Fruit fly (Drosophila melanogaster) whole organism, embryonic: ENCODE measurements around the gene CG43085.
A peak's percentile ranks its signal among the peaks of the same experiment; 100 is the strongest.

Experiments used
- Atf3 ChIP-seq: fragments of 200-800 bp; sonication (Bioruptor generic); optimal IDR thresholded peaks from 3 replicates; lab custom pipeline; 2016; ENCODE audit warnings: missing biosample characterization, missing genetic modification characterization
- Atf6 ChIP-seq: fragments of 200-800 bp; sonication (Bioruptor generic); IDR thresholded peaks from 2 replicates; pipeline ENCODE4 v1.3.6; 2022; ENCODE audit warnings: missing biosample characterization, missing genetic modification characterization
- BEAF-32 ChIP-seq: fragments of 200-800 bp; sonication (Bioruptor generic); optimal IDR thresholded peaks from 3 replicates; lab custom pipeline; 2017; ENCODE audit warnings: missing biosample characterization, missing genetic modification characterization, mild to moderate bottlenecking, moderate library complexity, missing genetic modification reagents
- CG10462 ChIP-seq: fragments of 200-800 bp; sonication (Bioruptor generic); optimal IDR thresholded peaks from 2 replicates; lab custom pipeline; 2016; ENCODE audit warnings: missing biosample characterization, missing genetic modification characterization
- CG10543 ChIP-seq: fragments of 200-800 bp; sonication (Bioruptor generic); optimal IDR thresholded peaks from 3 replicates; lab custom pipeline; 2017; ENCODE audit warnings: missing biosample characterization, mild to moderate bottlenecking, missing genetic modification characterization, moderate library complexity
- CG11093 ChIP-seq: fragments of 200-800 bp; sonication (Bioruptor generic); IDR thresholded peaks from 3 replicates; pipeline ENCODE4 v1.3.6; 2022; ENCODE audit warnings: missing biosample characterization, missing genetic modification characterization
- CG11456 ChIP-seq: fragments of 200-800 bp; sonication (Bioruptor generic); IDR thresholded peaks from 3 replicates; pipeline ENCODE4 v1.3.6; 2022; ENCODE audit warnings: missing biosample characterization, missing genetic modification characterization
- CG12071 ChIP-seq: fragments of 200-800 bp; sonication (Bioruptor generic); optimal IDR thresholded peaks from 3 replicates; lab custom pipeline; 2018; ENCODE audit warnings: missing biosample characterization, mild to moderate bottlenecking, missing genetic modification characterization
- CG15011 ChIP-seq: fragments of 200-800 bp; sonication (Bioruptor generic); optimal IDR thresholded peaks from 3 replicates; lab custom pipeline; 2018; ENCODE audit warnings: missing biosample characterization, mild to moderate bottlenecking, missing genetic modification characterization
- CG15601 ChIP-seq: fragments of 200-800 bp; sonication (Bioruptor generic); optimal IDR thresholded peaks from 3 replicates; lab custom pipeline; 2019; ENCODE audit warnings: missing biosample characterization, mild to moderate bottlenecking, missing genetic modification characterization, moderate library complexity
- CG15696 ChIP-seq: fragments of 200-800 bp; sonication (Bioruptor generic); optimal IDR thresholded peaks from 2 replicates; lab custom pipeline; 2019; ENCODE audit warnings: missing biosample characterization, mild to moderate bottlenecking, missing genetic modification characterization, moderate library complexity
- CG1647 ChIP-seq: fragments of 200-800 bp; sonication (Bioruptor generic); optimal IDR thresholded peaks from 3 replicates; lab custom pipeline; 2016; ENCODE audit warnings: missing biosample characterization, missing genetic modification characterization
- CG16815 ChIP-seq: fragments of 200-800 bp; sonication (Bioruptor generic); optimal IDR thresholded peaks from 3 replicates; lab custom pipeline; 2017; ENCODE audit warnings: missing biosample characterization, mild to moderate bottlenecking, missing genetic modification characterization
- CG2116 ChIP-seq: fragments of 200-800 bp; sonication (Bioruptor generic); optimal IDR thresholded peaks from 3 replicates; lab custom pipeline; 2018; ENCODE audit warnings: missing biosample characterization, mild to moderate bottlenecking, missing genetic modification characterization
- CG2875 ChIP-seq: fragments of 200-800 bp; sonication (Bioruptor generic); optimal IDR thresholded peaks from 2 replicates; lab custom pipeline; 2017; ENCODE audit warnings: missing biosample characterization, mild to moderate bottlenecking, missing genetic modification characterization, missing genetic modification reagents
- CG4282 ChIP-seq: fragments of 200-800 bp; sonication (Bioruptor generic); optimal IDR thresholded peaks from 2 replicates; lab custom pipeline; 2016; ENCODE audit warnings: missing biosample characterization, missing genetic modification characterization
- CG4730 ChIP-seq: fragments of 200-800 bp; sonication (Bioruptor generic); IDR thresholded peaks from 2 replicates; pipeline ENCODE4 v1.3.6; 2022; ENCODE audit warnings: missing biosample characterization, missing genetic modification characterization
- CG6254 ChIP-seq: fragments of 200-800 bp; sonication (Bioruptor generic); optimal IDR thresholded peaks from 3 replicates; lab custom pipeline; 2017; ENCODE audit warnings: mild to moderate bottlenecking, missing biosample characterization, missing genetic modification reagents, missing genetic modification characterization
- CG6272 ChIP-seq: fragments of 200-800 bp; sonication (Bioruptor generic); IDR thresholded peaks from 2 replicates; pipeline ENCODE4 v1.3.6; 2022; ENCODE audit warnings: missing biosample characterization, missing genetic modification characterization
- CG6683 ChIP-seq: fragments of 200-800 bp; sonication (Bioruptor generic); optimal IDR thresholded peaks from 2 replicates; lab custom pipeline; 2017; ENCODE audit warnings: missing biosample characterization, mild to moderate bottlenecking, missing genetic modification characterization, missing genetic modification reagents
- CG8944 ChIP-seq: fragments of 200-800 bp; sonication (Bioruptor generic); optimal IDR thresholded peaks from 3 replicates; lab custom pipeline; 2016; ENCODE audit warnings: missing biosample characterization, missing genetic modification characterization
- CHES-1-like ChIP-seq: fragments of 200-800 bp; sonication (Bioruptor generic); optimal IDR thresholded peaks from 2 replicates; lab custom pipeline; 2016; ENCODE audit warnings: missing biosample characterization, missing genetic modification characterization
- E2f1 ChIP-seq: fragments of 200-800 bp; sonication (Bioruptor generic); IDR thresholded peaks from 2 replicates; pipeline ENCODE4 v1.3.6; 2022; ENCODE audit warnings: missing biosample characterization, missing genetic modification characterization
- E2f2 ChIP-seq: fragments of 200-800 bp; sonication (Bioruptor generic); IDR thresholded peaks from 2 replicates; pipeline ENCODE4 v1.3.6; 2022; ENCODE audit warnings: missing biosample characterization, missing genetic modification characterization
- ERR ChIP-seq: fragments of 200-800 bp; sonication (Bioruptor generic); optimal IDR thresholded peaks from 2 replicates; lab custom pipeline; 2016; ENCODE audit warnings: missing biosample characterization, missing genetic modification characterization
- H2.0 ChIP-seq: fragments of 200-800 bp; sonication (Bioruptor generic); IDR thresholded peaks from 2 replicates; pipeline ENCODE4 v1.3.6; 2022; ENCODE audit warnings: missing biosample characterization, missing genetic modification characterization
- HHEX ChIP-seq: fragments of 200-800 bp; sonication (Bioruptor generic); optimal IDR thresholded peaks from 3 replicates; lab custom pipeline; 2017; ENCODE audit warnings: missing biosample characterization, mild to moderate bottlenecking, missing genetic modification characterization, missing genetic modification reagents
- HmgZ ChIP-seq: fragments of 200-800 bp; sonication (Bioruptor generic); optimal IDR thresholded peaks from 2 replicates; lab custom pipeline; 2018; ENCODE audit warnings: missing biosample characterization, mild to moderate bottlenecking, missing genetic modification characterization
- Hr51 ChIP-seq, 2 experiments: fragments of 200-800 bp; sonication (Bioruptor generic); optimal IDR thresholded peaks; 2 replicates in 1 of 2; 3 replicates in 1 of 2; lab custom pipeline; 2016 to 2018; ENCODE audit warnings: missing biosample characterization in 2 of 2, missing genetic modification characterization in 2 of 2, mild to moderate bottlenecking in 1 of 2, moderate library complexity in 1 of 2
- Hr78 ChIP-seq, 2 experiments: fragments of 200-800 bp in 1 of 2; fragments of >200 bp in 1 of 2; sonication (Bioruptor generic) in 1 of 2; optimal IDR thresholded peaks; 2 replicates each; lab custom pipeline; 2017 to 2019; ENCODE audit warnings: missing biosample characterization in 2 of 2, missing genetic modification characterization in 2 of 2, mild to moderate bottlenecking in 1 of 2, moderate library complexity in 1 of 2
- Lpt ChIP-seq: fragments of >200 bp; optimal IDR thresholded peaks from 2 replicates; lab custom pipeline; 2018; ENCODE audit warnings: missing biosample characterization, missing genetic modification characterization
- Max ChIP-seq: fragments of 200-800 bp; sonication (Bioruptor generic); optimal IDR thresholded peaks from 2 replicates; lab custom pipeline; 2016; ENCODE audit warnings: missing biosample characterization, mild to moderate bottlenecking, missing genetic modification characterization
- Optix ChIP-seq: fragments of 200-800 bp; sonication (Bioruptor generic); IDR thresholded peaks from 3 replicates; pipeline ENCODE4 v1.3.6; 2022; ENCODE audit warnings: missing biosample characterization, missing genetic modification characterization
- Pdp1 ChIP-seq, 2 experiments: fragments of 200-800 bp; sonication (Bioruptor generic); optimal IDR thresholded peaks; 3 replicates each; lab custom pipeline; 2016; ENCODE audit warnings: missing biosample characterization in 2 of 2, missing genetic modification characterization in 2 of 2, mild to moderate bottlenecking in 1 of 2, moderate library complexity in 1 of 2
- Sin3A ChIP-seq: fragments of >200 bp; optimal IDR thresholded peaks from 2 replicates; lab custom pipeline; 2018
- Sox102F ChIP-seq: fragments of 200-800 bp; sonication (Bioruptor generic); optimal IDR thresholded peaks from 2 replicates; lab custom pipeline; 2018; ENCODE audit warnings: missing biosample characterization, mild to moderate bottlenecking, missing genetic modification characterization, moderate library complexity
- Stat92E ChIP-seq, 3 experiments: fragments of >200 bp in 2 of 3; fragments of 200-800 bp in 1 of 3; sonication (Bioruptor generic) in 1 of 3; optimal IDR thresholded peaks; 2 replicates each; lab custom pipeline; 2017 to 2019; ENCODE audit warnings: missing biosample characterization in 3 of 3, missing genetic modification characterization in 3 of 3, mild to moderate bottlenecking in 1 of 3, moderate library complexity in 1 of 3
- cas ChIP-seq: fragments of 200-800 bp; sonication (Bioruptor generic); IDR thresholded peaks from 2 replicates; pipeline ENCODE4 v1.3.6; 2022; ENCODE audit warnings: missing biosample characterization, missing genetic modification characterization
- cwo ChIP-seq: fragments of 200-800 bp; sonication (Bioruptor generic); optimal IDR thresholded peaks from 3 replicates; lab custom pipeline; 2017; ENCODE audit warnings: missing biosample characterization, missing genetic modification characterization, mild to moderate bottlenecking, moderate library complexity, missing genetic modification reagents
- dm ChIP-seq: fragments of 200-800 bp; sonication (Bioruptor generic); optimal IDR thresholded peaks from 3 replicates; lab custom pipeline; 2016; ENCODE audit warnings: missing biosample characterization, missing genetic modification characterization
- en ChIP-seq: fragments of 200-800 bp; sonication (Bioruptor generic); optimal IDR thresholded peaks from 2 replicates; lab custom pipeline; 2016; ENCODE audit warnings: missing biosample characterization, missing genetic modification characterization
- fu2 ChIP-seq: fragments of 200-800 bp; sonication (Bioruptor generic); optimal IDR thresholded peaks from 2 replicates; lab custom pipeline; 2016; ENCODE audit warnings: missing biosample characterization, missing genetic modification characterization
- kni ChIP-seq: fragments of 200-800 bp; sonication (Bioruptor generic); optimal IDR thresholded peaks from 3 replicates; lab custom pipeline; 2017; ENCODE audit warnings: mild to moderate bottlenecking, missing biosample characterization, missing genetic modification reagents, missing genetic modification characterization
- mirr ChIP-seq: fragments of 200-800 bp; sonication (Bioruptor generic); optimal IDR thresholded peaks from 3 replicates; lab custom pipeline; 2018; ENCODE audit warnings: missing biosample characterization, mild to moderate bottlenecking, missing genetic modification characterization
- nerfin-1 ChIP-seq: fragments of 200-800 bp; sonication (Bioruptor generic); optimal IDR thresholded peaks from 3 replicates; lab custom pipeline; 2019; ENCODE audit warnings: missing biosample characterization, mild to moderate bottlenecking, missing genetic modification characterization, moderate library complexity
- pzg ChIP-seq: fragments of 200-800 bp; sonication (Bioruptor generic); optimal IDR thresholded peaks from 3 replicates; lab custom pipeline; 2018; ENCODE audit warnings: missing biosample characterization, mild to moderate bottlenecking, missing genetic modification characterization, moderate library complexity
- repo ChIP-seq: fragments of 200-800 bp; sonication (Bioruptor generic); optimal IDR thresholded peaks from 2 replicates; lab custom pipeline; 2016; ENCODE audit warnings: missing biosample characterization, missing genetic modification characterization
- rib ChIP-seq: fragments of 200-800 bp; sonication (Bioruptor generic); IDR thresholded peaks from 2 replicates; pipeline ENCODE4 v1.3.6; 2022; ENCODE audit warnings: missing biosample characterization, missing genetic modification characterization
- sug ChIP-seq: fragments of 200-800 bp; optimal IDR thresholded peaks from 2 replicates; lab custom pipeline; 2019; ENCODE audit warnings: missing biosample characterization, mild to moderate bottlenecking, missing genetic modification characterization, moderate library complexity
- twi ChIP-seq: fragments of 200-800 bp; optimal IDR thresholded peaks from 2 replicates; lab custom pipeline; 2019; ENCODE audit warnings: missing biosample characterization, mild to moderate bottlenecking, missing genetic modification characterization, moderate library complexity
- wor ChIP-seq: fragments of 200-800 bp; sonication (Bioruptor generic); IDR thresholded peaks from 2 replicates; pipeline ENCODE4 v1.3.6; 2022; ENCODE audit warnings: missing biosample characterization, missing genetic modification characterization
- yki ChIP-seq: fragments of >200 bp; optimal IDR thresholded peaks from 3 replicates; lab custom pipeline; 2018

The CG43085 gene

DNA sequence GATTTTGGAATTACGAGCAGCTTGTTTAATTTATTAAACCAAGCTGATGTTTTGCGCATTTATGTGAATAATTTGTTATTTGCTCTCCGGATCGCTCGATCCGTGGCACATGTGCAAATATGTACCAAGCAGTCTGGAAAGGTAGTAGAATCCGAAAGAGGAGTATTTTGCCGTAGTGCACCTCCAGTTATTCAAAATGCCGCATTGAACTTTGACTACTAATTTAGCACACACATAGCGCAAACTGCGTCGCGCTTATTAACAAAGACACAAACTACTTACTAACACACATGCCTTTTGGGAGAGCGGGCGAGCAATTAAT, 12.7 kb upstream of the CG43085 start (continued):
- TF ChIP-seq CG6272, result no peak
- no peak for TF ChIP-seq Atf3 (GFP tag; lab: Kevin White, UChicago)
- no peak for TF ChIP-seq Sox102F (GFP tag; lab: Kevin White, UChicago)
- TF ChIP-seq mirr (GFP tag; lab: Kevin White, UChicago), result peak; percentile 79
- peak; percentile 51 for TF ChIP-seq CHES-1-like (GFP tag; lab: Kevin White, UChicago)
- no peak for TF ChIP-seq CG16815
- peak; percentile 56 for TF ChIP-seq cwo (GFP tag; lab: Kevin White, UChicago)
- no peak for TF ChIP-seq nerfin-1 (tag; lab: Kevin White, UChicago)
- TF ChIP-seq CG10462, result no peak
- peak; percentile 11 for TF ChIP-seq pzg
- no peak for TF ChIP-seq CG2875 (GFP tag; lab: Kevin White, UChicago)
- no peak for TF ChIP-seq CG4730 (GFP tag; lab: Robert Waterston, UW)
- TF ChIP-seq E2f1 (GFP tag; lab: Robert Waterston, UW), result no peak
- TF ChIP-seq sug (tag; lab: Kevin White, UChicago), result peak; percentile 26
- no peak for TF ChIP-seq wor (GFP tag; lab: Robert Waterston, UW)
- TF ChIP-seq E2f2, result 0 out of 2 replicates have a peak, but pooled peaks have one; percentile 14
- no peak for TF ChIP-seq cas (GFP tag; lab: Robert Waterston, UW)
- no peak for TF ChIP-seq Lpt
- no peak for TF ChIP-seq H2.0
- no peak for TF ChIP-seq rib (GFP tag; lab: Robert Waterston, UW)
- TF ChIP-seq CG11456 (GFP tag; lab: Robert Waterston, UW), result peak; percentile 64; the same call in 1 of the 3 replicates
- TF ChIP-seq CG1647 (GFP tag; lab: Kevin White, UChicago), result peak; percentile 45
- no peak for TF ChIP-seq Max (GFP tag; lab: Kevin White, UChicago)
- no peak for TF ChIP-seq CG15601 (tag; lab: Kevin White, UChicago)
- no peak for TF ChIP-seq CG11093 (GFP tag; lab: Robert Waterston, UW)
- TF ChIP-seq en (GFP tag; lab: Kevin White, UChicago), result no peak
- TF ChIP-seq Sin3A (lab: Kevin White, UChicago), result no peak
- TF ChIP-seq dm (GFP tag; lab: Kevin White, UChicago), result no peak
- TF ChIP-seq Hr78 (GFP tag; optimal IDR thresholded peaks at IDR 0.05; lab: Kevin White, UChicago), result no peak
- TF ChIP-seq Optix (GFP tag; lab: Robert Waterston, UW), result no peak
- TF ChIP-seq CG12071, result peak; percentile 48
- no peak for TF ChIP-seq kni (GFP tag; lab: Kevin White, UChicago)
- peak; percentile 59 for TF ChIP-seq ERR (GFP tag; lab: Kevin White, UChicago)
- TF ChIP-seq HHEX (GFP tag; lab: Kevin White, UChicago), result peak; percentile 42
- TF ChIP-seq CG8944, result no peak
- peak; percentile 8 for TF ChIP-seq CG2116 (GFP tag; lab: Kevin White, UChicago)
- TF ChIP-seq repo (GFP tag; lab: Kevin White, UChicago), result no peak
- TF ChIP-seq yki (lab: Kevin White, UChicago), result no peak
- TF ChIP-seq HmgZ, result peak; percentile 55
- TF ChIP-seq BEAF-32 (GFP tag; lab: Kevin White, UChicago), result no peak
- TF ChIP-seq Hr51 (GFP tag; optimal IDR thresholded peaks at IDR 0.05; lab: Kevin White, UChicago), result peak in 1 of 2 experiments; percentile 45
- TF ChIP-seq CG6683, result peak; percentile 2
- TF ChIP-seq Atf6, result peak; percentile 68; the same call in 1 of the 2 replicates
- TF ChIP-seq CG15011 (GFP tag; lab: Kevin White, UChicago), result peak; percentile 38
- no peak for TF ChIP-seq CG6254 (GFP tag; lab: Kevin White, UChicago)
- TF ChIP-seq CG4282 (GFP tag; lab: Kevin White, UChicago), result no peak
- TF ChIP-seq Pdp1 (GFP tag; optimal IDR thresholded peaks at IDR 0.05; lab: Kevin White, UChicago), result peak; percentile 13 to 21
- TF ChIP-seq CG10543 (GFP tag; lab: Kevin White, UChicago), result peak; percentile 75
- no peak for TF ChIP-seq fu2 (GFP tag; lab: Kevin White, UChicago)
- no peak for TF ChIP-seq Stat92E (GFP tag; optimal IDR thresholded peaks at IDR 0.05; lab: Kevin White, UChicago)
- no peak for TF ChIP-seq twi (tag; lab: Kevin White, UChicago)
- no peak for TF ChIP-seq CG15696 (tag; lab: Kevin White, UChicago)
